Worm (Caenorhabditis elegans): ENCODE measurements around the gene F07F6.7.

The F07F6.7 gene

ce11 chrII:5379614-5380077, 44.0 kb downstream of the F07F6.7 start, which contains the start of gene pkc-3 (continued):
- TF ChIP-seq T20F7.1 (GFP tag; optimal IDR thresholded peaks at IDR 0.05) = peak; percentile 76
- no peak for TF ChIP-seq nhr-48 (tag; optimal IDR thresholded peaks at IDR 0.05)
- TF ChIP-seq daf-16 (GFP tag; optimal IDR thresholded peaks at IDR 0.05) = peak in 1 of 2 experiments; percentile 16
- peak; percentile 72 for TF ChIP-seq daf-16 (tag; optimal IDR thresholded peaks at IDR 0.05)
- no peak for TF ChIP-seq R02D3.7 (tag; optimal IDR thresholded peaks at IDR 0.05)
- TF ChIP-seq jun-1 (tag; optimal IDR thresholded peaks at IDR 0.05) = peak; percentile 40
- TF ChIP-seq mdl-1 (tag; optimal IDR thresholded peaks at IDR 0.05) = peak; percentile 7 to 47
- TF ChIP-seq cey-2 (tag; optimal IDR thresholded peaks at IDR 0.05; ENCODE audit: borderline replicate concordance, insufficient read depth) = no peak
- no peak for TF ChIP-seq mxl-2 (GFP tag; conservative IDR thresholded peaks at IDR 0.05)
- no peak for TF ChIP-seq F49E8.2 (tag; optimal IDR thresholded peaks at IDR 0.05; ENCODE audit: borderline replicate concordance)
- no peak for TF ChIP-seq ztf-7 (tag; optimal IDR thresholded peaks at IDR 0.05)
- TF ChIP-seq Y48G9A.11 (GFP tag; IDR thresholded peaks at IDR 0.05) = no peak
- TF ChIP-seq spr-1 (tag; optimal IDR thresholded peaks at IDR 0.05) = peak; percentile 51
- TF ChIP-seq lin-13 (GFP tag; optimal IDR thresholded peaks at IDR 0.05) = peak; percentile 54
- TF ChIP-seq ceh-20 (GFP tag; IDR thresholded peaks at IDR 0.05) = no peak
- peak; percentile 67 for TF ChIP-seq mes-2 (tag; optimal IDR thresholded peaks at IDR 0.05; ENCODE audit: poor library complexity, severe bottlenecking)
- peak; percentile 22 for TF ChIP-seq hif-1 (tag; optimal IDR thresholded peaks at IDR 0.05)
- TF ChIP-seq fkh-10 (GFP tag; optimal IDR thresholded peaks at IDR 0.05) = no peak
- no peak for TF ChIP-seq ceh-44 (GFP tag; IDR thresholded peaks at IDR 0.05)
- no peak for TF ChIP-seq ztf-11 (tag; optimal IDR thresholded peaks at IDR 0.05)
- TF ChIP-seq dmd-6 (GFP tag; IDR thresholded peaks at IDR 0.05) = peak; percentile 52
- peak; percentile 38 for TF ChIP-seq dpl-1 (GFP tag; optimal IDR thresholded peaks at IDR 0.05)
- TF ChIP-seq aly-2 (tag; optimal IDR thresholded peaks at IDR 0.05) = no peak
- no peak for TF ChIP-seq F37D6.2 (tag; optimal IDR thresholded peaks at IDR 0.05)
- peak; percentile 50 for TF ChIP-seq duxl-1 (tag; optimal IDR thresholded peaks at IDR 0.05; ENCODE audit: poor library complexity)
- no peak for TF ChIP-seq madf-5 (GFP tag; IDR thresholded peaks at IDR 0.05)
- no peak for TF ChIP-seq ceh-62 (tag; optimal IDR thresholded peaks at IDR 0.05)
- TF ChIP-seq daf-19 (GFP tag; conservative IDR thresholded peaks at IDR 0.05) = no peak
- no peak for TF ChIP-seq sdz-12 (GFP tag; optimal IDR thresholded peaks at IDR 0.05)
- no peak for TF ChIP-seq egl-43 (GFP tag; IDR thresholded peaks at IDR 0.05)
- no peak for TF ChIP-seq F26F4.8 (GFP tag; conservative IDR thresholded peaks at IDR 0.05)
- peak; percentile 40 to 74 for TF ChIP-seq lsy-2 (tag; optimal IDR thresholded peaks at IDR 0.05)
- TF ChIP-seq skn-1 (tag; optimal IDR thresholded peaks at IDR 0.05) = no peak
- TF ChIP-seq snpc-1.2 (GFP tag; IDR thresholded peaks at IDR 0.05) = peak; percentile 58; the same call in 1 of the 2 replicates
- peak; percentile 93 for TF ChIP-seq nhr-28 (tag; optimal IDR thresholded peaks at IDR 0.05)
- TF ChIP-seq unc-39 (tag; optimal IDR thresholded peaks at IDR 0.05) = no peak
- peak; percentile 86 for TF ChIP-seq mep-1 (tag; optimal IDR thresholded peaks at IDR 0.05)
- peak; percentile 35; the same call in 1 of the 2 replicates for TF ChIP-seq madf-9 (GFP tag; conservative IDR thresholded peaks at IDR 0.05)
- TF ChIP-seq php-3 (GFP tag; IDR thresholded peaks at IDR 0.05) = 0 out of 2 replicates have a peak, but pooled peaks have one; percentile 14
- TF ChIP-seq saeg-2 (GFP tag; IDR thresholded peaks at IDR 0.05) = no peak
- TF ChIP-seq nhr-6 (tag; optimal IDR thresholded peaks at IDR 0.05) = peak; percentile 93
- TF ChIP-seq tag-97 (GFP tag; IDR thresholded peaks at IDR 0.05) = no peak
- TF ChIP-seq ceh-28 (tag; optimal IDR thresholded peaks at IDR 0.05) = no peak
- no peak for TF ChIP-seq F44E2.7 (GFP tag; IDR thresholded peaks at IDR 0.05)
- peak; percentile 61; the same call in 1 of the 2 replicates for TF ChIP-seq zfp-3 (GFP tag; conservative IDR thresholded peaks at IDR 0.05)
- TF ChIP-seq zip-11 (GFP tag; IDR thresholded peaks at IDR 0.05) = no peak
- peak; percentile 11 for TF ChIP-seq nhr-10 (tag; optimal IDR thresholded peaks at IDR 0.05)
- no peak for TF ChIP-seq lin-39 (tag; optimal IDR thresholded peaks at IDR 0.05)
- TF ChIP-seq nhr-76 (tag; optimal IDR thresholded peaks at IDR 0.05) = no peak
- TF ChIP-seq dmd-8 (GFP tag; IDR thresholded peaks at IDR 0.05) = 0 out of 2 replicates have a peak, but pooled peaks have one; percentile 52
- 0 out of 2 replicates have a peak, but pooled peaks have one; percentile 27 for TF ChIP-seq Y75B8A.6 (GFP tag; IDR thresholded peaks at IDR 0.05)

Measured in whole organism, L4 larva.